Worm (Caenorhabditis elegans) whole organism, L4/young adult: ENCODE data around the gene grd-13.

Source experiments
- W03F9.2 ChIP-seq: fragments of 150-350 bp; optimal IDR thresholded peaks from 2 replicates; lab custom pipeline; 2014; ENCODE audit warnings: missing biosample characterization, missing genetic modification characterization
- dao-5 ChIP-seq: sonication (generic microtip); optimal IDR thresholded peaks from 2 replicates; lab custom pipeline; 2016; ENCODE audit warnings: missing genotype, missing genetic modification characterization, moderate library complexity, missing compliant biosample characterization
- him-1 ChIP-seq: sonication (generic microtip); optimal IDR thresholded peaks from 2 replicates; lab custom pipeline; 2016; ENCODE audit warnings: missing genotype, missing genetic modification reagents, missing genetic modification characterization, missing compliant biosample characterization

grd-13 gene

DNA sequence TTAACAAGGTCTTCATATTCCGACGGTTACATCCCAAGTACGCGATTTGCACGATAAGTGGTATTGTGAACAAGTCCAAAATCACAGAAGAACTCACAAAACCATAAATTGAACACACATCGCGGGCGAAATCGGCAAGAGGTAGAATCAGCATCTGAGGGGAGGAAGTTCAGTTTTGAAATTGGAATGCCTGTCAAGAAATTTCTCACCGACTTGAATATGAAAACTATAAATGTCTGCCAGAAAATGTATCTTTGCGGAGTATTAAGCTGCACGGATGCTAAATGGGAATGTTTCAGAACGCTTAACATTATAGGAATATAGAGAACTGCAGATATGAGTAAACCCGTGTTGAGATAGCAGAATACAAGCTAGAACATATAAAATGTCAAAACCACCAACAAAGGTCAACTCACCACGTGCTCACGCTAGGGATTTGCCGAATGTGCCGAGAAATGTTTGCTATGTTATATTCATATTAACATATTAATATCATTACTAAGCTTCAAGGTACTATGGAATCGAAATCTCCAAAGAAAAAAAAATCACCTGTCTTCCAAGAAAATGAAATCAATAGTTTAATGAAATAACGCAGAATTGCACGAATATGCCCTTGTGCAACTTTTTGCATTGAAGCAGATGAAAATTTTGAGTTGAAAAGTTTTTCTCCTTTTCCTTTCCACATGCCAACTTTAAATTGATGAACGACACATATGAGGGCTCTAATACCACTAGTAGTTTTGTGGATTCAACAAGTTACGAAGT lies 44.3 kb downstream of the grd-13 start, which contains the start of gene srz-82:
Gene srz-82, plus strand, starts transcription at position 701 of the 765 bp plus-strand sequence.
- TF ChIP-seq dao-5 (tag; lab: Kevin White, UChicago) (no peak), W03F9.2 (tag; lab: Kevin White, UChicago) (no peak), him-1 (tag; lab: Kevin White, UChicago) (no peak)
